Fruit fly (Drosophila melanogaster) whole organism, embryonic: ENCODE measurements around the gene CG31178.

Experiments
- Ada2b ChIP-seq: fragments of 200-800 bp; sonication (Bioruptor generic); IDR thresholded peaks from 2 replicates; pipeline ENCODE4 v1.3.6; 2022; ENCODE audit warnings: missing biosample characterization, missing genetic modification characterization
- Bdp1 ChIP-seq: fragments of 200-800 bp; sonication (Bioruptor generic); optimal IDR thresholded peaks from 3 replicates; lab custom pipeline; 2016; ENCODE audit warnings: missing biosample characterization, missing genetic modification characterization
- CG10274 ChIP-seq: fragments of 200-800 bp; sonication (Bioruptor generic); optimal IDR thresholded peaks from 3 replicates; lab custom pipeline; 2017; ENCODE audit warnings: missing biosample characterization, mild to moderate bottlenecking, missing genetic modification characterization
- CG12236 ChIP-seq: fragments of 200-800 bp; sonication (Bioruptor generic); optimal IDR thresholded peaks from 2 replicates; lab custom pipeline; 2016; ENCODE audit warnings: missing biosample characterization, missing genetic modification characterization
- CG12942 ChIP-seq: fragments of 200-800 bp; sonication (Bioruptor generic); optimal IDR thresholded peaks from 3 replicates; lab custom pipeline; 2016; ENCODE audit warnings: missing biosample characterization, missing genetic modification characterization
- CG13424 ChIP-seq: fragments of 200-800 bp; sonication (Bioruptor generic); optimal IDR thresholded peaks from 2 replicates; lab custom pipeline; 2019; ENCODE audit warnings: missing biosample characterization, mild to moderate bottlenecking, missing genetic modification characterization, moderate library complexity
- CG14965 ChIP-seq: fragments of 200-800 bp; sonication (Bioruptor generic); optimal IDR thresholded peaks from 2 replicates; lab custom pipeline; 2016; ENCODE audit warnings: missing biosample characterization, missing genetic modification characterization, borderline replicate concordance
- CG18476 ChIP-seq: fragments of 200-800 bp; sonication (Bioruptor generic); optimal IDR thresholded peaks from 2 replicates; lab custom pipeline; 2016; ENCODE audit warnings: missing biosample characterization, mild to moderate bottlenecking, missing genetic modification characterization
- CG18599 ChIP-seq: fragments of 200-800 bp; sonication (Bioruptor generic); optimal IDR thresholded peaks from 3 replicates; lab custom pipeline; 2017; ENCODE audit warnings: missing biosample characterization, missing genetic modification characterization, mild to moderate bottlenecking, moderate library complexity, missing genetic modification reagents
- CG2116 ChIP-seq: fragments of 200-800 bp; sonication (Bioruptor generic); optimal IDR thresholded peaks from 3 replicates; lab custom pipeline; 2018; ENCODE audit warnings: missing biosample characterization, mild to moderate bottlenecking, missing genetic modification characterization
- CG3995 ChIP-seq: fragments of 200-800 bp; sonication (Bioruptor generic); optimal IDR thresholded peaks from 3 replicates; lab custom pipeline; 2016; ENCODE audit warnings: missing biosample characterization, missing genetic modification characterization
- CG4360 ChIP-seq: fragments of 200-800 bp; sonication (Bioruptor generic); IDR thresholded peaks from 2 replicates; pipeline ENCODE4 v1.3.6; 2022; ENCODE audit warnings: missing biosample characterization, missing genetic modification characterization
- CG43689 ChIP-seq: fragments of 200-800 bp; sonication (Bioruptor generic); IDR thresholded peaks from 2 replicates; pipeline ENCODE4 v1.3.6; 2022; ENCODE audit warnings: missing biosample characterization, missing genetic modification characterization
- CG4854 ChIP-seq: fragments of 200-800 bp; sonication (Bioruptor generic); optimal IDR thresholded peaks from 2 replicates; lab custom pipeline; 2016; ENCODE audit warnings: missing biosample characterization, missing genetic modification characterization, inconsistent platforms
- CG6272 ChIP-seq: fragments of 200-800 bp; sonication (Bioruptor generic); IDR thresholded peaks from 2 replicates; pipeline ENCODE4 v1.3.6; 2022; ENCODE audit warnings: missing biosample characterization, missing genetic modification characterization
- CG7987 ChIP-seq: fragments of 200-800 bp; sonication (Bioruptor generic); optimal IDR thresholded peaks from 2 replicates; lab custom pipeline; 2018; ENCODE audit warnings: missing biosample characterization, mild to moderate bottlenecking, missing genetic modification characterization, moderate library complexity
- CG8924 ChIP-seq: fragments of 200-800 bp; optimal IDR thresholded peaks from 3 replicates; lab custom pipeline; 2019; ENCODE audit warnings: missing biosample characterization, mild to moderate bottlenecking, missing genetic modification characterization, moderate library complexity
- CG9215 ChIP-seq: fragments of 200-800 bp; sonication (Bioruptor generic); IDR thresholded peaks from 2 replicates; pipeline ENCODE4 v1.3.6; 2022; ENCODE audit warnings: missing biosample characterization, missing genetic modification characterization
- CG9876 ChIP-seq: fragments of 200-800 bp; sonication (Bioruptor generic); optimal IDR thresholded peaks from 2 replicates; lab custom pipeline; 2016; ENCODE audit warnings: missing biosample characterization, missing genetic modification characterization
- CoRest ChIP-seq: fragments of 200-800 bp; sonication (Bioruptor generic); optimal IDR thresholded peaks from 3 replicates; lab custom pipeline; 2018; ENCODE audit warnings: missing biosample characterization, mild to moderate bottlenecking, missing genetic modification characterization, moderate library complexity
- GATAe ChIP-seq: fragments of 200-800 bp; sonication (Bioruptor generic); conservative IDR thresholded peaks from 2 replicates; pipeline ENCODE4 v1.3.6; 2022; ENCODE audit warnings: missing biosample characterization, missing genetic modification characterization
- Gug ChIP-seq: fragments of 200-800 bp; sonication (Bioruptor generic); IDR thresholded peaks from 4 replicates; pipeline ENCODE4 v1.3.6; 2022; ENCODE audit warnings: missing biosample characterization, missing genetic modification characterization
- MTF-1 ChIP-seq: fragments of 200-800 bp; sonication (Bioruptor generic); optimal IDR thresholded peaks from 2 replicates; lab custom pipeline; 2018; ENCODE audit warnings: missing biosample characterization, mild to moderate bottlenecking, missing genetic modification characterization, borderline replicate concordance
- Myb ChIP-seq: fragments of 200-800 bp; sonication (Bioruptor generic); optimal IDR thresholded peaks from 2 replicates; lab custom pipeline; 2016; ENCODE audit warnings: missing biosample characterization, missing genetic modification characterization
- PHDP ChIP-seq: fragments of 200-800 bp; sonication (Bioruptor generic); optimal IDR thresholded peaks from 3 replicates; lab custom pipeline; 2018; ENCODE audit warnings: missing biosample characterization, mild to moderate bottlenecking, missing genetic modification characterization, moderate library complexity
- Ravus ChIP-seq: fragments of 200-800 bp; sonication (Bioruptor generic); IDR thresholded peaks from 2 replicates; pipeline ENCODE4 v1.3.6; 2022; ENCODE audit warnings: missing biosample characterization, missing genetic modification characterization
- Trl ChIP-seq, 3 experiments: fragments of >200 bp in 2 of 3; fragments of 200-800 bp in 1 of 3; sonication (Bioruptor generic) in 1 of 3; optimal IDR thresholded peaks; 2 replicates in 1 of 3; 3 replicates in 2 of 3; lab custom pipeline; 2016 to 2017; ENCODE audit warnings: missing biosample characterization in 1 of 3, missing genetic modification characterization in 1 of 3
- abd-A ChIP-seq: fragments of 200-800 bp; sonication (Bioruptor generic); optimal IDR thresholded peaks from 3 replicates; lab custom pipeline; 2019; ENCODE audit warnings: missing biosample characterization, mild to moderate bottlenecking, missing genetic modification characterization, moderate library complexity
- az2 ChIP-seq: fragments of 200-800 bp; sonication (Bioruptor generic); optimal IDR thresholded peaks from 3 replicates; lab custom pipeline; 2016; ENCODE audit warnings: missing biosample characterization, missing genetic modification characterization
- cas ChIP-seq: fragments of 200-800 bp; sonication (Bioruptor generic); IDR thresholded peaks from 2 replicates; pipeline ENCODE4 v1.3.6; 2022; ENCODE audit warnings: missing biosample characterization, missing genetic modification characterization
- chn ChIP-seq: fragments of 200-800 bp; sonication (Bioruptor generic); optimal IDR thresholded peaks from 2 replicates; lab custom pipeline; 2016; ENCODE audit warnings: missing biosample characterization, missing genetic modification characterization
- crc ChIP-seq: fragments of 200-800 bp; sonication (Bioruptor generic); optimal IDR thresholded peaks from 2 replicates; lab custom pipeline; 2016; ENCODE audit warnings: missing biosample characterization, missing genetic modification characterization
- da ChIP-seq: fragments of 200-800 bp; sonication (Bioruptor generic); optimal IDR thresholded peaks from 2 replicates; lab custom pipeline; 2016; ENCODE audit warnings: missing biosample characterization, missing genetic modification characterization
- grau ChIP-seq: fragments of 200-800 bp; optimal IDR thresholded peaks from 3 replicates; lab custom pipeline; 2019; ENCODE audit warnings: missing biosample characterization, mild to moderate bottlenecking, missing genetic modification characterization, moderate library complexity
- hb ChIP-seq: fragments of 200-800 bp; sonication (Bioruptor generic); IDR thresholded peaks from 3 replicates; pipeline ENCODE4 v1.3.6; 2022; ENCODE audit warnings: missing biosample characterization, missing genetic modification characterization; ENCODE audit not compliant: partially characterized antibody
- hkb ChIP-seq, 2 experiments: fragments of 200-800 bp in 1 of 2; fragments of >200 bp in 1 of 2; sonication (Bioruptor generic) in 1 of 2; IDR thresholded peaks in 1 of 2; optimal IDR thresholded peaks in 1 of 2; 2 replicates each; pipeline versions ENCODE4 v1.3.6 to Lab custom; 2017 to 2022; ENCODE audit warnings: missing biosample characterization in 1 of 2, missing genetic modification characterization in 1 of 2
- kay ChIP-seq: fragments of 200-800 bp; sonication (Bioruptor generic); optimal IDR thresholded peaks from 2 replicates; lab custom pipeline; 2016; ENCODE audit warnings: missing biosample characterization, missing genetic modification characterization
- lmd ChIP-seq: fragments of 200-800 bp; sonication (Bioruptor generic); IDR thresholded peaks from 2 replicates; pipeline ENCODE4 v1.3.6; 2022; ENCODE audit warnings: missing biosample characterization, missing genetic modification characterization
- lov ChIP-seq, 2 experiments: fragments of 200-800 bp in 1 of 2; fragments of >200 bp in 1 of 2; sonication (Bioruptor generic) in 1 of 2; IDR thresholded peaks in 1 of 2; optimal IDR thresholded peaks in 1 of 2; 2 replicates in 1 of 2; 3 replicates in 1 of 2; pipeline versions ENCODE4 v1.3.6 to Lab custom; 2017 to 2022; ENCODE audit warnings: missing biosample characterization in 1 of 2, missing genetic modification characterization in 1 of 2
- otp ChIP-seq: fragments of 200-800 bp; sonication (Bioruptor generic); IDR thresholded peaks from 3 replicates; pipeline ENCODE4, ENCODE4 v1.3.6; 2022; ENCODE audit warnings: missing biosample characterization, missing genetic modification characterization
- pum ChIP-seq: fragments of 200-800 bp; sonication (Bioruptor generic); optimal IDR thresholded peaks from 2 replicates; lab custom pipeline; 2016; ENCODE audit warnings: missing biosample characterization, missing genetic modification characterization
- pzg ChIP-seq: fragments of 200-800 bp; sonication (Bioruptor generic); optimal IDR thresholded peaks from 3 replicates; lab custom pipeline; 2018; ENCODE audit warnings: missing biosample characterization, mild to moderate bottlenecking, missing genetic modification characterization, moderate library complexity
- rib ChIP-seq: fragments of 200-800 bp; sonication (Bioruptor generic); IDR thresholded peaks from 2 replicates; pipeline ENCODE4 v1.3.6; 2022; ENCODE audit warnings: missing biosample characterization, missing genetic modification characterization
- sens ChIP-seq: fragments of 200-800 bp; sonication (Bioruptor generic); peaks from one replicate; lab custom pipeline; 2016; ENCODE audit warnings: missing biosample characterization, missing genetic modification characterization
- seq ChIP-seq: fragments of 200-800 bp; sonication (Bioruptor generic); IDR thresholded peaks from 2 replicates; pipeline ENCODE4 v1.3.6; 2022; ENCODE audit warnings: missing biosample characterization, missing genetic modification characterization
- sisA ChIP-seq: fragments of 200-800 bp; sonication (Bioruptor generic); IDR thresholded peaks from 2 replicates; pipeline ENCODE4 v1.3.6; 2022; ENCODE audit warnings: missing biosample characterization, missing genetic modification characterization
- tup ChIP-seq: fragments of 200-800 bp; sonication (Bioruptor generic); optimal IDR thresholded peaks from 2 replicates; lab custom pipeline; 2016; ENCODE audit warnings: missing biosample characterization, mild to moderate bottlenecking, missing genetic modification characterization, moderate library complexity
- unpg ChIP-seq: fragments of 200-800 bp; sonication (Bioruptor generic); optimal IDR thresholded peaks from 3 replicates; lab custom pipeline; 2018; ENCODE audit warnings: missing biosample characterization, mild to moderate bottlenecking, missing genetic modification characterization, moderate library complexity
- vfl ChIP-seq: fragments of 200-800 bp; sonication (Bioruptor generic); optimal IDR thresholded peaks from 2 replicates; lab custom pipeline; 2016; ENCODE audit warnings: missing biosample characterization, missing genetic modification characterization
- vvl ChIP-seq: fragments of 200-800 bp; sonication (Bioruptor generic); IDR thresholded peaks from 2 replicates; pipeline ENCODE4 v1.3.6; 2022; ENCODE audit warnings: missing biosample characterization, missing genetic modification characterization

CG31178 gene

dm6 chr3R:21859509-21859908 lies 14.0 kb upstream of the CG31178 start (continued):
- TF ChIP-seq CG6272 (GFP tag; lab: Robert Waterston, UW), result no peak
- no peak for TF ChIP-seq CG4854 (GFP tag; lab: Kevin White, UChicago)
- no peak for TF ChIP-seq hb (GFP tag; lab: Robert Waterston, UW)
- TF ChIP-seq tup (GFP tag; lab: Kevin White, UChicago), result no peak
- no peak for TF ChIP-seq kay (GFP tag; lab: Kevin White, UChicago)
- TF ChIP-seq CoRest (tag; lab: Kevin White, UChicago), result peak; percentile 52
- no peak for TF ChIP-seq MTF-1
- TF ChIP-seq da (GFP tag; lab: Kevin White, UChicago), result no peak
- TF ChIP-seq rib, result no peak
- TF ChIP-seq GATAe, result no peak
- no peak for TF ChIP-seq CG3995 (GFP tag; lab: Kevin White, UChicago)
- no peak for TF ChIP-seq Ada2b (GFP tag; lab: Robert Waterston, UW)
- peak; percentile 20; the same call in 1 of the 2 replicates for TF ChIP-seq sisA
- no peak for TF ChIP-seq seq (GFP tag; lab: Robert Waterston, UW)
- TF ChIP-seq abd-A, result no peak
- peak; percentile 23 for TF ChIP-seq CG12942
- no peak for TF ChIP-seq CG10274 (GFP tag; lab: Kevin White, UChicago)
- no peak for TF ChIP-seq Bdp1 (GFP tag; lab: Kevin White, UChicago)
- no peak for TF ChIP-seq lov (optimal IDR thresholded peaks at IDR 0.05; lab: Kevin White, UChicago)
- TF ChIP-seq lov (GFP tag; IDR thresholded peaks at IDR 0.05; lab: Robert Waterston, UW), result no peak
- TF ChIP-seq otp (GFP tag; lab: Robert Waterston, UW), result 0 out of 3 replicates have a peak, but pooled peaks have one; percentile 35
- TF ChIP-seq PHDP (tag; lab: Kevin White, UChicago), result peak; percentile 62
- no peak for TF ChIP-seq CG7987 (GFP tag; lab: Kevin White, UChicago)
- TF ChIP-seq unpg (GFP tag; lab: Kevin White, UChicago), result peak; percentile 57
- TF ChIP-seq CG8924 (tag; lab: Kevin White, UChicago), result peak; percentile 43
- no peak for TF ChIP-seq CG9876
- TF ChIP-seq chn (GFP tag; lab: Kevin White, UChicago), result peak; percentile 31
- TF ChIP-seq vfl, result no peak
- TF ChIP-seq Ravus, result no peak
- TF ChIP-seq crc (GFP tag; lab: Kevin White, UChicago), result peak; percentile 28
- no peak for TF ChIP-seq CG18599 (GFP tag; lab: Kevin White, UChicago)
- TF ChIP-seq CG13424 (tag; lab: Kevin White, UChicago), result peak; percentile 43
- 0 out of 2 replicates have a peak, but pooled peaks have one; percentile 11 for TF ChIP-seq lmd (GFP tag; lab: Robert Waterston, UW)
- no peak for TF ChIP-seq CG43689 (GFP tag; lab: Robert Waterston, UW)
- peak; percentile 60 for TF ChIP-seq az2 (GFP tag; lab: Kevin White, UChicago)
- TF ChIP-seq Myb (GFP tag; lab: Kevin White, UChicago), result no peak
- peak; percentile 47 for TF ChIP-seq CG12236 (GFP tag; lab: Kevin White, UChicago)
- no peak for TF ChIP-seq Gug
- TF ChIP-seq sens (GFP tag; lab: Kevin White, UChicago), result peak; percentile 91
- peak; percentile 44; the same call in 1 of the 2 replicates for TF ChIP-seq vvl
- no peak for TF ChIP-seq cas (GFP tag; lab: Robert Waterston, UW)
- peak; percentile 5 for TF ChIP-seq CG2116 (GFP tag; lab: Kevin White, UChicago)
- no peak for TF ChIP-seq CG4360
- peak; percentile 18 for TF ChIP-seq CG18476 (GFP tag; lab: Kevin White, UChicago)
- peak; percentile 57 for TF ChIP-seq grau (tag; lab: Kevin White, UChicago)
- no peak for TF ChIP-seq pzg (GFP tag; lab: Kevin White, UChicago)
- no peak for TF ChIP-seq Trl (optimal IDR thresholded peaks at IDR 0.05; lab: Kevin White, UChicago)
- no peak for TF ChIP-seq Trl (GFP tag; optimal IDR thresholded peaks at IDR 0.05; lab: Kevin White, UChicago)
- peak; percentile 26 for TF ChIP-seq pum
- no peak for TF ChIP-seq CG14965 (GFP tag; lab: Kevin White, UChicago)
- TF ChIP-seq hkb (optimal IDR thresholded peaks at IDR 0.05; lab: Kevin White, UChicago), result no peak
- TF ChIP-seq hkb (GFP tag; IDR thresholded peaks at IDR 0.05; lab: Robert Waterston, UW), result peak; percentile 53; the same call in 1 of the 2 replicates
- TF ChIP-seq CG9215 (GFP tag; lab: Robert Waterston, UW), result no peak
